Worm (Caenorhabditis elegans) whole organism, late embryonic: Measurements from ENCODE around the gene W04G3.12.

Experiments used
- K09A11.1 ChIP-seq: sonication (generic microtip); optimal IDR thresholded peaks from 2 replicates; lab custom pipeline; 2017; ENCODE audit warnings: antibody characterized with exemption, mild to moderate bottlenecking, missing genetic modification characterization, missing compliant biosample characterization; ENCODE audit not compliant: insufficient read depth
- Y22D7AL.16 ChIP-seq: sonication (generic microtip); optimal IDR thresholded peaks from 2 replicates; lab custom pipeline; 2016; ENCODE audit warnings: missing genetic modification characterization, missing compliant biosample characterization
- ahr-1 ChIP-seq: sonication (generic microtip); optimal IDR thresholded peaks from 2 replicates; lab custom pipeline; 2016; ENCODE audit warnings: missing genetic modification characterization, missing compliant biosample characterization
- ama-1 ChIP-seq: fragments of 150-350 bp; optimal IDR thresholded peaks from 2 replicates; lab custom pipeline; 2014
- ceh-18 ChIP-seq: sonication (generic microtip); optimal IDR thresholded peaks from 2 replicates; lab custom pipeline; 2016; ENCODE audit warnings: missing genetic modification characterization, missing compliant biosample characterization
- ceh-19 ChIP-seq: fragments of 200-800 bp; sonication (Bioruptor generic); optimal IDR thresholded peaks from 2 replicates; lab custom pipeline; 2018; ENCODE audit warnings: mild to moderate bottlenecking, missing genetic modification characterization, missing compliant biosample characterization
- ceh-2 ChIP-seq: sonication (generic microtip); optimal IDR thresholded peaks from 2 replicates; lab custom pipeline; 2016; ENCODE audit warnings: missing genotype, missing genetic modification characterization, missing compliant biosample characterization
- ceh-22 ChIP-seq: sonication (generic microtip); optimal IDR thresholded peaks from 2 replicates; lab custom pipeline; 2017; ENCODE audit warnings: missing biosample characterization, missing genetic modification characterization
- ceh-6 ChIP-seq: fragments of 200-800 bp; sonication (Bioruptor generic); optimal IDR thresholded peaks from 2 replicates; lab custom pipeline; 2018; ENCODE audit warnings: mild to moderate bottlenecking, missing genetic modification characterization, missing compliant biosample characterization
- dmd-4 ChIP-seq: sonication (generic microtip); optimal IDR thresholded peaks from 2 replicates; lab custom pipeline; 2016; ENCODE audit warnings: borderline replicate concordance, missing genetic modification characterization, missing compliant biosample characterization
- elt-2 ChIP-seq: sonication (generic microtip); optimal IDR thresholded peaks from 2 replicates; lab custom pipeline; 2016; ENCODE audit warnings: missing genetic modification reagents, missing genetic modification characterization, missing compliant biosample characterization
- fax-1 ChIP-seq: sonication (generic microtip); optimal IDR thresholded peaks from 2 replicates; lab custom pipeline; 2016; ENCODE audit warnings: missing genotype, missing genetic modification characterization, missing compliant biosample characterization
- fkh-6 ChIP-seq: sonication (generic microtip); optimal IDR thresholded peaks from 2 replicates; lab custom pipeline; 2016; ENCODE audit warnings: missing genetic modification characterization, missing compliant biosample characterization
- gmeb-2 ChIP-seq: sonication (generic microtip); optimal IDR thresholded peaks from 2 replicates; lab custom pipeline; 2016; ENCODE audit warnings: missing genetic modification characterization, inconsistent platforms, missing compliant biosample characterization
- hlh-13 ChIP-seq: fragments of 200-800 bp; sonication (Bioruptor generic); optimal IDR thresholded peaks from 2 replicates; lab custom pipeline; 2018; ENCODE audit warnings: mild to moderate bottlenecking, missing genetic modification characterization, missing compliant biosample characterization
- hlh-30 ChIP-seq: sonication (generic microtip); optimal IDR thresholded peaks from 2 replicates; lab custom pipeline; 2017; ENCODE audit warnings: antibody characterized with exemption, missing genetic modification characterization, missing compliant biosample characterization; ENCODE audit not compliant: insufficient read depth
- hlh-8 ChIP-seq: sonication (generic microtip); optimal IDR thresholded peaks from 2 replicates; lab custom pipeline; 2016; ENCODE audit warnings: missing genotype, missing genetic modification characterization, missing compliant biosample characterization
- nfya-1 ChIP-seq: sonication (generic microtip); optimal IDR thresholded peaks from 2 replicates; lab custom pipeline; 2017; ENCODE audit warnings: missing genetic modification characterization, mild to moderate bottlenecking, missing compliant biosample characterization, antibody characterized with exemption, moderate library complexity
- nhr-11 ChIP-seq: fragments of 150-350 bp; optimal IDR thresholded peaks from 2 replicates; lab custom pipeline; 2014; ENCODE audit warnings: missing biosample characterization, missing genetic modification characterization
- pat-9 ChIP-seq: fragments of 200-800 bp; sonication (Bioruptor generic); optimal IDR thresholded peaks from 2 replicates; lab custom pipeline; 2018; ENCODE audit warnings: mild to moderate bottlenecking, missing genetic modification characterization, moderate library complexity, missing compliant biosample characterization
- pros-1 ChIP-seq: fragments of 150-350 bp; optimal IDR thresholded peaks from 2 replicates; lab custom pipeline; 2014; ENCODE audit warnings: missing biosample characterization, missing genetic modification reagents, missing genetic modification characterization
- ref-2 ChIP-seq: sonication (generic microtip); optimal IDR thresholded peaks from 2 replicates; lab custom pipeline; 2016; ENCODE audit warnings: missing genetic modification characterization, missing compliant biosample characterization
- rnt-1 ChIP-seq: sonication (generic microtip); optimal IDR thresholded peaks from 2 replicates; lab custom pipeline; 2016; ENCODE audit warnings: missing genetic modification characterization, missing compliant biosample characterization
- unc-3 ChIP-seq, 2 experiments: fragments of 200-800 bp in 1 of 2; sonication (Bioruptor generic) in 1 of 2; sonication (generic microtip) in 1 of 2; conservative IDR thresholded peaks in 1 of 2; optimal IDR thresholded peaks in 1 of 2; 2 replicates each; pipeline versions ENCODE4 v1.3.6 to Lab custom; 2016 to 2022; ENCODE audit warnings: missing compliant biosample characterization in 2 of 2, missing genetic modification characterization in 2 of 2, missing genetic modification reagents in 1 of 2
- unc-55 ChIP-seq: sonication (generic microtip); optimal IDR thresholded peaks from 2 replicates; lab custom pipeline; 2017; ENCODE audit warnings: missing biosample characterization, missing genetic modification reagents, missing genetic modification characterization
- zip-5 ChIP-seq: sonication (generic microtip); optimal IDR thresholded peaks from 2 replicates; lab custom pipeline; 2016; ENCODE audit warnings: missing genetic modification characterization, missing compliant biosample characterization

Gene W04G3.12

DNA sequence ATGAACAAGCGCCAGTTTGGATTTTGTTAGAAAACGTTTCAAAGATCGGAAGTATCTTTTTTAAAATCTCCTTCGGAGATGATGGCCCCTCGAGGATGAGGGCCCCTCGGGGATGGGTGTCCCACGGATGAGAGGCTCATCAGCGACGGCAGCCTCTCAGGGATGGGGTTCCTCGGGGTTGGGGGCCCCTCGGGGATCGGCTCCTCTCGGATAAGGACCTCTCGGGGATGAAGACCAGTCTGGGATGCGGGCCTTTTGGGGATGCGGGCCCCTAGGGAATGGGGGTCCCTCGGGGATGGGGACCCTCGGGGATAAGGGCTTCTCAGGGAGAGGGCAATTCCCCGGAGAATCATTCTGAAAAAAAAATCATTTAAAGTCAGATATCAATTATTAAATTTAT is 26.3 kb downstream of the W04G3.12 start:
- TF ChIP-seq zip-5 (no peak), gmeb-2 (tag; lab: Kevin White, UChicago) (no peak)

DNA sequence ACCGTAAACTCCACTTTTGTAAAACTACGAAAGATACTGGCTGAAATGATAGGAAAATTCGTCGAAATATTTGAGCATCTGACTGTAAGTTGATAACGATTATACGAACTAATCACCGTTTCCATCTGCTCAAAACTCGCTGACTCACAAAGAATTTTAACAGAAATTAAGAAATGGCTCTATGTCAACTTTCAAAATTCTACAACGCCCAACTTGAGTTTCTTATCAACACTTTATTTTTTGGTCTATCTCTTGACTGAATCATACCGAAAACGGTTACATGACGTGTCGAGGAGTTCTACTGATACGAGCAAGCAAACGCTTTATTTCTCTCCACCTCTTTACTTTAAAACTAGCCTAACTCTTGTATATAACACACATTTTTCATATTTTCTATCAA is 29.4 kb downstream of the W04G3.12 start, which contains the start of gene clc-1:
Gene clc-1, plus strand, starts transcription at position 264 of the 400 bp plus-strand sequence.
- TF ChIP-seq pat-9 (tag; lab: Kevin White, UChicago) (no peak), hlh-30 (tag; lab: Kevin White, UChicago) (no peak), elt-2 (tag; lab: Kevin White, UChicago) (peak; percentile 59), dmd-4 (tag; lab: Kevin White, UChicago) (no peak)

DNA sequence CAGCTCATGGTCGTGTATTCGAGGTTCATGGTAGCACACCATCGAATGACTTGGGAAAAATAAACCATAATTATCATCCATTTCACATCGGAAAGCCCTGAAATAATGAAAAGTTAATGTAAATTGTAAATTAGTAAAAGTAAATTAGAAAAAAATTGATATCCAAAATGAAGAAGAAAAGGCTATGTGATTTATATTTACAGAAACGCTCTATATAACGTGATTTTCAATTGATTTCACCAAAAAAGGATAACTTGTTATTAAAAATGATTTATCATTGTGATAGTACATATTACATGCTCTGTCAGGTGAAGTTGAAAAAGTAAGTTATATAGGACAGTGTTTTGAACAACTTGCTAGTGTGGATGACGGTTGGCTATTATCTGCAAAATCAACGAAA is 33.8 kb downstream of the W04G3.12 start, which contains the start of gene C09F12.3:
Gene C09F12.3, minus strand, starts transcription at position 101 of the 400 bp plus-strand sequence.
- TF ChIP-seq zip-5 (no peak), hlh-8 (tag; lab: Kevin White, UChicago) (no peak), ahr-1 (tag; lab: Kevin White, UChicago) (no peak), unc-3 (GFP tag; conservative IDR thresholded peaks at IDR 0.05; lab: Robert Waterston, UW) (no peak), unc-3 (tag; optimal IDR thresholded peaks at IDR 0.05; lab: Kevin White, UChicago) (no peak), fkh-6 (tag; lab: Kevin White, UChicago) (no peak), nhr-11 (tag; lab: Kevin White, UChicago) (no peak), hlh-13 (GFP tag; lab: Kevin White, UChicago) (no peak)

DNA sequence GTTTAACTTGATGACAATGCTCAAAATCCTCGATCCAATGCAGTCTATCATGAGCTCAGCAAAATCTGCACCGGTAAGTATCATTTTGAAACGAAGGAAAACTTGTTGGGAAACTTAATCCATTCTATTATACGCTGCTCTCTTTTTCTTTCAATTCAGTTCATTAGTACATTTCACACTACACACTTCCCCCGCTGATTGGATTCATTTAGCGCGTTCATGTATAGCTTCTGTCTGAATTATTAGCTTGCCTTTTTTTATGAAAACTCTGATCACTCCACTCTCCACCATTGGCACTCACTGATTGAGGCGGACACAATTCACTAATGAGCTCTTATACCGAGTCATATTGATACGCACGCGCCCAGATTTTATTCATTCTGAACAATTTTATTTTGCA is 38.4 kb downstream of the W04G3.12 start:
- TF ChIP-seq ceh-19 (no peak), fax-1 (tag; lab: Kevin White, UChicago) (no peak), ceh-2 (tag; lab: Kevin White, UChicago) (no peak), ahr-1 (tag; lab: Kevin White, UChicago) (no peak)

DNA sequence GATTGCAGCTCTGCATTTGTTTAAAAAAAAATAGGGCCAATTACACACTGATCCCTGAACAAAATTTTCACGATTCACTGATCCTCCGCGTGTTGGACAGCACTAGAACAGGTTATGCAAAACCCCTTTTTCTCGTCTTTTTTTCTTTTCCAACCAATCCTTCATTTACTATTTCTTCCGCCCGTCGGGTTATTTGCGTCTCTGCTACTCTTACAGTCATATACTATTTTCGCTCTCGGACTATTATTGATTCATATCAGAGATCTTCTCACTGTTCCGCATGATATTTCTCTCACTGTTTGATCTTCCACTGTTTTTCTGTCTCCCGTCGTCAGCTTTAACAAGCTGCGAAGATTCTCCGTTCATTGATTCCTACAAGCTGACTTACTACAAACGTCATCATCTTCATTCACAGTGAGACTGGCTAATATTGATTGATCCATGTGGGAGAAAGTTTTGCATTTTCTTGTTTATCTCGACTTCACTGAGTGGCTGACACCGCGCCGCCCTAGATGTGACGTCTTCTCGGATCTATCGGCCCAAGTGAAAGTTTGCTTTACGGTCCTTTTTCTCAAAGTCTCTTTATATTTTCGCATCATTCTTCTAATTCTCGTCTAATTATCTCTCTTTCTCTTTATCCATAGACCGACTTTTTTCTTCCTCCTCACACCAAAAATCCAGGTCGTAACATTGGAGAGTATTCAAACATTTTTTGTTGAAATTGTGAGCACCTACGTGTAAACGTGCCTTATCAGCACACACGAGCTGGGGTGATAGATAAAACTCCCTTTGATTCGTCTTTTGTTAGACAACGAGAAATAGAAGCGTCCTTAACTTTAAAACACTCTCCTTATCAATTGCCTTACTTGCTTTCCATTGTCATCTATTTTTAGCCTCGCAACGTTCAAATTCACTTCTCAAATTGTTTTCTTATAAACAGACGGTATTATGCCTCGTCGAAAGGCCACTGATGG is 40.2 kb downstream of the W04G3.12 start:
- TF ChIP-seq rnt-1 (tag; lab: Kevin White, UChicago): no peak
- no peak for TF ChIP-seq Y22D7AL.16 (tag; lab: Kevin White, UChicago)
- TF ChIP-seq ref-2: peak; percentile 50
- no peak for TF ChIP-seq K09A11.1 (tag; lab: Kevin White, UChicago)
- peak; percentile 78 for TF ChIP-seq elt-2 (tag; lab: Kevin White, UChicago)
- TF ChIP-seq nfya-1 (tag; lab: Kevin White, UChicago): peak; percentile 10

DNA sequence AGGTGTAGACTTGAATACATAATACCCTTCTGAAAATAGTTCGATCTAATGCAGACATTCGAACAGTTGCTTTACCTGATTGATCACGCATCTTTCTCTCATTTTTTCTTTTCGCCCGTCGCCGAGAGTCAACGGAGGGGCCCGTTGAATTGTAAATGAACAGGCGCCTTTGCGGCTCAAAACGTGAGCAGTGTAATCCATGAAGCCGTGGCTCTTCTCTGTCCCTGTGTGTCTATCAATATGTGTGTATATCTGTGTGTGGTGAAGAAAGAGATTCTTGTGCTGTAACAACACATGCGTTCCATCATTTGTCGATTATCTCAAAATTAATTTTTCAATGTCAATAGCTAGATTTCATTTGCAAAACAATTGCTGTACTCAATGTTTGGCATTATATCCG is 41.0 kb downstream of the W04G3.12 start:
- TF ChIP-seq ceh-18 (tag; lab: Kevin White, UChicago) (peak; percentile 57), ceh-22 (tag; lab: Kevin White, UChicago) (no peak), nfya-1 (tag; lab: Kevin White, UChicago) (peak; percentile 16), ama-1 (no peak), rnt-1 (tag; lab: Kevin White, UChicago) (peak; percentile 84), unc-55 (GFP tag; lab: Kevin White, UChicago) (peak; percentile 70), pros-1 (tag; lab: Kevin White, UChicago) (no peak), pat-9 (tag; lab: Kevin White, UChicago) (peak; percentile 70), ceh-6 (no peak)
